Fruit fly (Drosophila melanogaster): ENCODE results near the gene snf.
A peak's percentile ranks its signal among the peaks of the same experiment; 100 is the strongest.

snf gene

DNA sequence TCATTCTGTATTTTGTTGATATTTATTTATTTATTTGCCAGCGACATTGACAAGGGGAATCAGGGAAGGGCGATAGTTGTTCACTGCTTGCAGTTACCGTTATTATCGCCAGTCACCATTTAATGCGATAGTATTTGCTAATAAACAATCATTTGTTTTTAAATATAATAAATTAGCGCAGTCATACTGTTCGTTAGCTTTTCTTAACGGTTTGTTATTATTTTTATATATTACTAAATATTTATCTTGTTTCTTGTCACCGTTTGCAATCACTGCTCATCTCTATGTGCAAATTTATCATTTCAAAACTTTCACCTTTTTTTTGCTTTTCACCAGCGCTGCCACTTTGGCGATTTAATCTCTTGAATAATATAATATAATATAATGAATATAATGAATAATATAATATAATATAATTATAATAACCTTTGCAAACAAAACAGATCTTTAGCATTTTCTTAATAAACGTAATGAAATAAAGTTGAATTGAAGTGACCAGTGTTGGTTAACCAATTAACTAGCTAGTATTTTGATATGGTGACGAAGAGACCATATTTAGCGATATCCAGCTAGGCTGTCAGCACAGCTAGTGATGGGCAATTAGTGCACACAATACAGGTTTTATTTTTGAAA, 20.3 kb downstream of the snf start, which contains the start of the genes CG3309 and XRCC1 (continued):
- peak; percentile 1 for TF ChIP-seq CG6792 (GFP tag; optimal IDR thresholded peaks at IDR 0.05)
- TF ChIP-seq CG32006 (GFP tag; optimal IDR thresholded peaks at IDR 0.05) = peak; percentile 59
- TF ChIP-seq pdm3 (GFP tag; optimal IDR thresholded peaks at IDR 0.05) = peak; percentile 33
- no peak for TF ChIP-seq fd85E (GFP tag; optimal IDR thresholded peaks at IDR 0.05)
- TF ChIP-seq Hr39 (GFP tag; optimal IDR thresholded peaks at IDR 0.05) = peak; percentile 43
- peak; percentile 33 for TF ChIP-seq lz (GFP tag; optimal IDR thresholded peaks at IDR 0.05)
- 0 out of 3 replicates have a peak, but pooled peaks have one; percentile 29 for TF ChIP-seq CG8119 (GFP tag; IDR thresholded peaks at IDR 0.05)
- peak; percentile 1 for TF ChIP-seq Sox14 (GFP tag; optimal IDR thresholded peaks at IDR 0.05)
- 0 out of 3 replicates have a peak, but pooled peaks have one; percentile 47 for TF ChIP-seq eg (GFP tag; IDR thresholded peaks at IDR 0.05)

dm6 chrX:5332259-5332862, 23.3 kb downstream of the snf start, which contains the start of gene CanB:
Gene CanB, plus strand, starts transcription at chrX:5332499.
- TF ChIP-seq Eip75B (GFP tag; optimal IDR thresholded peaks at IDR 0.05) = no peak
- peak; percentile 20 for TF ChIP-seq CG6792 (GFP tag; optimal IDR thresholded peaks at IDR 0.05)
- TF ChIP-seq dac (GFP tag; optimal IDR thresholded peaks at IDR 0.05) = no peak
- 0 out of 3 replicates have a peak, but pooled peaks have one; percentile 18 for TF ChIP-seq eg (GFP tag; IDR thresholded peaks at IDR 0.05)
- TF ChIP-seq vri (GFP tag; optimal IDR thresholded peaks at IDR 0.05) = no peak
- TF ChIP-seq Lpt (GFP tag; optimal IDR thresholded peaks at IDR 0.05) = no peak
- peak; percentile 24 for TF ChIP-seq achi (GFP tag; optimal IDR thresholded peaks at IDR 0.05)
- no peak for TF ChIP-seq dsx (GFP tag; optimal IDR thresholded peaks at IDR 0.05; ENCODE audit: poor library complexity, severe bottlenecking)
- TF ChIP-seq CG1621 (tag; optimal IDR thresholded peaks at IDR 0.05) = no peak
- no peak for TF ChIP-seq CG6854 (GFP tag; optimal IDR thresholded peaks at IDR 0.05)
- TF ChIP-seq OdsH (GFP tag; optimal IDR thresholded peaks at IDR 0.05) = peak; percentile 9
- TF ChIP-seq CG9139 (GFP tag; optimal IDR thresholded peaks at IDR 0.05) = no peak
- no peak for TF ChIP-seq Gug (GFP tag; IDR thresholded peaks at IDR 0.05)
- no peak for TF ChIP-seq CG8632 (GFP tag; optimal IDR thresholded peaks at IDR 0.05)
- TF ChIP-seq CG6276 (GFP tag; optimal IDR thresholded peaks at IDR 0.05) = no peak
- no peak for TF ChIP-seq ss (GFP tag; optimal IDR thresholded peaks at IDR 0.05)
- TF ChIP-seq svp (GFP tag) = no peak
- no peak for TF ChIP-seq CG6163 (GFP tag; IDR thresholded peaks at IDR 0.05)
- TF ChIP-seq net (GFP tag; optimal IDR thresholded peaks at IDR 0.05) = peak; percentile 2
- TF ChIP-seq CG10669 (GFP tag; optimal IDR thresholded peaks at IDR 0.05) = no peak
- no peak for TF ChIP-seq CG11902 (GFP tag; optimal IDR thresholded peaks at IDR 0.05)
- no peak for TF ChIP-seq Ets21C (GFP tag; optimal IDR thresholded peaks at IDR 0.05)
- no peak for TF ChIP-seq CG34406 (GFP tag; optimal IDR thresholded peaks at IDR 0.05)
- peak; percentile 52 for TF ChIP-seq CG10631 (GFP tag; optimal IDR thresholded peaks at IDR 0.05)
- no peak for TF ChIP-seq CG4318 (GFP tag; optimal IDR thresholded peaks at IDR 0.05)
- TF ChIP-seq Sox14 (GFP tag; optimal IDR thresholded peaks at IDR 0.05) = no peak
- TF ChIP-seq Eip93F (GFP tag; optimal IDR thresholded peaks at IDR 0.05) = no peak
- peak; percentile 47 for TF ChIP-seq CG3919 (GFP tag; optimal IDR thresholded peaks at IDR 0.05)
- TF ChIP-seq fd85E (GFP tag; optimal IDR thresholded peaks at IDR 0.05) = no peak
- TF ChIP-seq Smox (GFP tag; optimal IDR thresholded peaks at IDR 0.05) = peak; percentile 9
- TF ChIP-seq CG8319 (GFP tag; optimal IDR thresholded peaks at IDR 0.05) = no peak
- TF ChIP-seq Hr4 (GFP tag; optimal IDR thresholded peaks at IDR 0.05) = no peak
- TF ChIP-seq CG32006 (GFP tag; optimal IDR thresholded peaks at IDR 0.05) = no peak
- no peak for TF ChIP-seq Sox15 (GFP tag; optimal IDR thresholded peaks at IDR 0.05)
- TF ChIP-seq CG3032 (tag; optimal IDR thresholded peaks at IDR 0.05) = no peak
- no peak for TF ChIP-seq spab (GFP tag; optimal IDR thresholded peaks at IDR 0.05)
- no peak for TF ChIP-seq Hr38 (GFP tag; optimal IDR thresholded peaks at IDR 0.05)
- TF ChIP-seq cyc (GFP tag; optimal IDR thresholded peaks at IDR 0.05) = peak; percentile 27
- no peak for TF ChIP-seq CG8119 (GFP tag; IDR thresholded peaks at IDR 0.05)
- no peak for TF ChIP-seq Ets96B (tag; optimal IDR thresholded peaks at IDR 0.05)
- TF ChIP-seq lz (GFP tag; optimal IDR thresholded peaks at IDR 0.05) = peak; percentile 10
- TF ChIP-seq esn (GFP tag; optimal IDR thresholded peaks at IDR 0.05) = peak; percentile 47
- TF ChIP-seq acj6 (GFP tag; optimal IDR thresholded peaks at IDR 0.05) = peak; percentile 24
- no peak for TF ChIP-seq Blimp-1 (GFP tag; optimal IDR thresholded peaks at IDR 0.05)
- peak; percentile 78 for TF ChIP-seq Eip78C (GFP tag)
- TF ChIP-seq fkh (GFP tag; optimal IDR thresholded peaks at IDR 0.05) = no peak
